Worm (Caenorhabditis elegans): ENCODE measurements around the gene Y59A8B.24.
"Not testable (repeated sequence)": the region's sequence is repeated elsewhere in the genome, so short reads cannot be mapped to it uniquely, and the experiment has no call there.

ce11 chrV:17924095-17925000 is 27.4 kb upstream of the Y59A8B.24 start, which contains the start of gene usp-50:
- not testable (repeated sequence) for TF ChIP-seq ceh-82 (tag; optimal IDR thresholded peaks at IDR 0.05); pha-4 (GFP tag; IDR thresholded peaks at IDR 0.05); pha-4 (tag; optimal IDR thresholded peaks at IDR 0.05); dmd-8 (GFP tag; IDR thresholded peaks at IDR 0.05); lsy-2 (tag; optimal IDR thresholded peaks at IDR 0.05); nhr-25 (tag; optimal IDR thresholded peaks at IDR 0.05; ENCODE audit: borderline replicate concordance, insufficient read depth); egl-27 (tag; optimal IDR thresholded peaks at IDR 0.05); lin-39 (tag; optimal IDR thresholded peaks at IDR 0.05); skn-1 (tag; optimal IDR thresholded peaks at IDR 0.05); daf-12 (tag; optimal IDR thresholded peaks at IDR 0.05); tag-97 (GFP tag; IDR thresholded peaks at IDR 0.05)
